Worm (Caenorhabditis elegans): Measurements from ENCODE around the gene ZK287.1.

Gene ZK287.1

DNA sequence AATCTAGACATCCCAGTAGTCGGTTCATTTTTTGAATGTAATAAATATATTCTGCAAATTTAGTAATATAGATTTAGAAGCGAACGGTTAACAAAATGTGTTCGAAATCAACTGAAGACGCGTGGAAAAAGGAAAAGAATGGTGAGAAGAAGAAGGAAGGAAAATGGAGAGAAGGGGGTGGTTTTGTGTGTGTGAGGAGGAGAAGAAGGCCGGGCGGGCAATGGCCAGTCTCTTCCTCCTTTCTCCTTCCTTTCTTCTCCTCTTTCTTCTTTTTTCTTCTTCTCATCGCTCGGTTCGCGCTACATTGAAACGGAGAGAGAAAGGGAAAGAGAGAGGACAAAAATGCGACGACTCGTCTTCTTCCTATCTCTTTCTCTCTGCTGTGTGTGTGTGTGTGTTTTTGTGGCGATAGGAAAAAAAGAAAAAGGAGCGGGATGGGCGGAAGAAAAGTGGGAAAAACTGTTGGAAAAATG, 25.7 kb downstream of the ZK287.1 start, which contains the start of gene ztf-9:
Gene ztf-9, minus strand, starts transcription at position 51 of the 473 bp plus-strand sequence.
- no peak for TF ChIP-seq elt-1 (tag; optimal IDR thresholded peaks at IDR 0.05)
- no peak for TF ChIP-seq nhr-12 (tag; optimal IDR thresholded peaks at IDR 0.05)
- TF ChIP-seq unc-62 (GFP tag; optimal IDR thresholded peaks at IDR 0.05) = no peak
- peak; percentile 57 for TF ChIP-seq crh-2 (tag; optimal IDR thresholded peaks at IDR 0.05)
- peak; percentile 20 for TF ChIP-seq snpc-4 (tag; optimal IDR thresholded peaks at IDR 0.05)
- peak; percentile 67 for TF ChIP-seq unc-55 (GFP tag; optimal IDR thresholded peaks at IDR 0.05)
- TF ChIP-seq lin-11 (tag; optimal IDR thresholded peaks at IDR 0.05) = no peak
- no peak for TF ChIP-seq nhr-77 (tag; optimal IDR thresholded peaks at IDR 0.05)
- no peak for TF ChIP-seq ztf-4 (tag; optimal IDR thresholded peaks at IDR 0.05)
- TF ChIP-seq ceh-16 (tag; optimal IDR thresholded peaks at IDR 0.05) = no peak
- peak; percentile 15 for TF ChIP-seq nhr-21 (tag; optimal IDR thresholded peaks at IDR 0.05)
- TF ChIP-seq unc-39 (tag; optimal IDR thresholded peaks at IDR 0.05) = no peak
- TF ChIP-seq mab-5 (tag; optimal IDR thresholded peaks at IDR 0.05) = no peak
- TF ChIP-seq nhr-237 (tag; optimal IDR thresholded peaks at IDR 0.05) = no peak
- TF ChIP-seq ama-1 (optimal IDR thresholded peaks at IDR 0.05) = no peak
- TF ChIP-seq lin-13 (GFP tag; optimal IDR thresholded peaks at IDR 0.05) = no peak
- TF ChIP-seq sma-9 (GFP tag; optimal IDR thresholded peaks at IDR 0.05) = no peak
- no peak for TF ChIP-seq sma-9 (tag; optimal IDR thresholded peaks at IDR 0.05)
- no peak for TF ChIP-seq skn-1 (tag; optimal IDR thresholded peaks at IDR 0.05)
- no peak for TF ChIP-seq lin-39 (tag; optimal IDR thresholded peaks at IDR 0.05)
- TF ChIP-seq Y55F3AM.14 (GFP tag; optimal IDR thresholded peaks at IDR 0.05) = no peak
- peak; percentile 78 for TF ChIP-seq F13H6.1 (tag; optimal IDR thresholded peaks at IDR 0.05)
- TF ChIP-seq ZK546.5 (tag; optimal IDR thresholded peaks at IDR 0.05) = no peak
- TF ChIP-seq alr-1 (tag; optimal IDR thresholded peaks at IDR 0.05) = no peak
- no peak for TF ChIP-seq elt-3 (tag; optimal IDR thresholded peaks at IDR 0.05)
- TF ChIP-seq nhr-25 (tag; optimal IDR thresholded peaks at IDR 0.05) = no peak
- peak; percentile 86 for TF ChIP-seq nhr-129 (tag; optimal IDR thresholded peaks at IDR 0.05)
- peak; percentile 79 for TF ChIP-seq fos-1 (tag; optimal IDR thresholded peaks at IDR 0.05)
- TF ChIP-seq sem-4 (tag; optimal IDR thresholded peaks at IDR 0.05) = peak; percentile 7
- peak; percentile 7 for TF ChIP-seq gmeb-1 (tag; optimal IDR thresholded peaks at IDR 0.05)
- TF ChIP-seq nhr-23 (tag; optimal IDR thresholded peaks at IDR 0.05) = no peak
- TF ChIP-seq ceh-82 (tag; optimal IDR thresholded peaks at IDR 0.05) = no peak
- TF ChIP-seq ztf-11 (tag; optimal IDR thresholded peaks at IDR 0.05) = no peak
- no peak for TF ChIP-seq nhr-6 (tag; optimal IDR thresholded peaks at IDR 0.05)
- no peak for TF ChIP-seq R02D3.7 (tag; optimal IDR thresholded peaks at IDR 0.05)
- peak; percentile 74 for TF ChIP-seq C34F6.9 (tag; optimal IDR thresholded peaks at IDR 0.05)
- TF ChIP-seq ztf-1 (GFP tag; conservative IDR thresholded peaks at IDR 0.05) = no peak
- TF ChIP-seq mbf-1 (tag; optimal IDR thresholded peaks at IDR 0.05) = no peak
- TF ChIP-seq zag-1 (tag; optimal IDR thresholded peaks at IDR 0.05) = peak; percentile 67
- peak; percentile 86 for TF ChIP-seq blmp-1 (tag; optimal IDR thresholded peaks at IDR 0.05; ENCODE audit: insufficient read depth)
- no peak for TF ChIP-seq nhr-10 (tag; optimal IDR thresholded peaks at IDR 0.05)
- TF ChIP-seq lsy-2 (tag; optimal IDR thresholded peaks at IDR 0.05) = peak in 1 of 2 experiments; percentile 39
- no peak for TF ChIP-seq dmd-4 (tag; optimal IDR thresholded peaks at IDR 0.05)
- TF ChIP-seq egl-27 (tag; optimal IDR thresholded peaks at IDR 0.05) = peak; percentile 23
- TF ChIP-seq sma-3 (GFP tag; optimal IDR thresholded peaks at IDR 0.05) = no peak
- no peak for TF ChIP-seq mdl-1 (tag; optimal IDR thresholded peaks at IDR 0.05)
- TF ChIP-seq nhr-11 (tag; optimal IDR thresholded peaks at IDR 0.05) = no peak
- TF ChIP-seq aly-2 (tag; optimal IDR thresholded peaks at IDR 0.05) = no peak
- no peak for TF ChIP-seq peb-1 (tag; optimal IDR thresholded peaks at IDR 0.05)

Measured in whole organism, L2 larva.